Fruit fly (Drosophila melanogaster): ENCODE data around the gene CG6163.

dm6 chr3L:11320124-11320523 is 44.6 kb downstream of the CG6163 start:
- no peak for TF ChIP-seq fd96Ca (GFP tag; IDR thresholded peaks at IDR 0.05)
- no peak for TF ChIP-seq CG34367 (tag; optimal IDR thresholded peaks at IDR 0.05)

All from whole organism, pupa.